Fruit fly (Drosophila melanogaster) whole organism, embryonic: ENCODE measurements around the gene CG8112.

Experiments
- Abd-B ChIP-seq: fragments of 200-800 bp; sonication (Bioruptor generic); optimal IDR thresholded peaks from 2 replicates; lab custom pipeline; 2018; ENCODE audit warnings: missing biosample characterization, mild to moderate bottlenecking, missing genetic modification characterization, moderate library complexity
- CG10979 ChIP-seq: fragments of 200-800 bp; sonication (Bioruptor generic); optimal IDR thresholded peaks from 2 replicates; lab custom pipeline; 2018; ENCODE audit warnings: missing biosample characterization, mild to moderate bottlenecking, missing genetic modification characterization, moderate library complexity
- CG1233 ChIP-seq: fragments of 200-800 bp; sonication (Bioruptor generic); optimal IDR thresholded peaks from 4 replicates; lab custom pipeline; 2018; ENCODE audit warnings: missing biosample characterization, mild to moderate bottlenecking, missing genetic modification characterization
- CG13296 ChIP-seq: fragments of 200-800 bp; sonication (Bioruptor generic); optimal IDR thresholded peaks from 3 replicates; lab custom pipeline; 2018; ENCODE audit warnings: missing biosample characterization, mild to moderate bottlenecking, missing genetic modification characterization
- CG13424 ChIP-seq: fragments of 200-800 bp; sonication (Bioruptor generic); optimal IDR thresholded peaks from 2 replicates; lab custom pipeline; 2019; ENCODE audit warnings: missing biosample characterization, mild to moderate bottlenecking, missing genetic modification characterization, moderate library complexity
- CG15073 ChIP-seq: fragments of 200-800 bp; sonication (Bioruptor generic); optimal IDR thresholded peaks from 2 replicates; lab custom pipeline; 2016; ENCODE audit warnings: missing biosample characterization, missing genetic modification characterization
- CG17361 ChIP-seq: fragments of 200-800 bp; sonication (Bioruptor generic); IDR thresholded peaks from 3 replicates; pipeline ENCODE4 v1.3.6; 2022; ENCODE audit warnings: missing biosample characterization, missing genetic modification characterization
- CG2116 ChIP-seq: fragments of 200-800 bp; sonication (Bioruptor generic); optimal IDR thresholded peaks from 3 replicates; lab custom pipeline; 2018; ENCODE audit warnings: missing biosample characterization, mild to moderate bottlenecking, missing genetic modification characterization
- CG30020 ChIP-seq: fragments of 200-800 bp; optimal IDR thresholded peaks from 2 replicates; lab custom pipeline; 2019; ENCODE audit warnings: missing biosample characterization, mild to moderate bottlenecking, missing genetic modification characterization, moderate library complexity
- CG30403 ChIP-seq: fragments of 200-800 bp; sonication (Bioruptor generic); optimal IDR thresholded peaks from 3 replicates; lab custom pipeline; 2016; ENCODE audit warnings: missing biosample characterization, missing genetic modification characterization
- CG30431 ChIP-seq: fragments of 200-800 bp; sonication (Bioruptor generic); optimal IDR thresholded peaks from 2 replicates; lab custom pipeline; 2017; ENCODE audit warnings: missing biosample characterization, missing genetic modification characterization
- CG31441 ChIP-seq: fragments of 200-800 bp; sonication (Bioruptor generic); IDR thresholded peaks from 2 replicates; pipeline ENCODE4 v1.3.6; 2022; ENCODE audit warnings: missing biosample characterization, missing genetic modification characterization
- CG6175 ChIP-seq: fragments of 200-800 bp; sonication (Bioruptor generic); IDR thresholded peaks from 3 replicates; pipeline ENCODE4 v1.3.6; 2022; ENCODE audit warnings: missing biosample characterization, missing genetic modification characterization
- CG6272 ChIP-seq: fragments of 200-800 bp; sonication (Bioruptor generic); IDR thresholded peaks from 2 replicates; pipeline ENCODE4 v1.3.6; 2022; ENCODE audit warnings: missing biosample characterization, missing genetic modification characterization
- CG6654 ChIP-seq: fragments of 200-800 bp; sonication (Bioruptor generic); optimal IDR thresholded peaks from 2 replicates; lab custom pipeline; 2017; ENCODE audit warnings: missing biosample characterization, mild to moderate bottlenecking, missing genetic modification characterization
- CG7745 ChIP-seq: fragments of 200-800 bp; sonication (Bioruptor generic); optimal IDR thresholded peaks from 2 replicates; lab custom pipeline; 2018; ENCODE audit warnings: missing biosample characterization, mild to moderate bottlenecking, missing genetic modification characterization, moderate library complexity
- CG8089 ChIP-seq: fragments of 200-800 bp; sonication (Bioruptor generic); optimal IDR thresholded peaks from 3 replicates; lab custom pipeline; 2016; ENCODE audit warnings: missing biosample characterization, missing genetic modification characterization
- Dfd ChIP-seq, 2 experiments: fragments of >200 bp; optimal IDR thresholded peaks; 2 replicates each; lab custom pipeline; 2017; ENCODE audit warnings: missing biosample characterization in 2 of 2, missing genetic modification characterization in 2 of 2
- Dll ChIP-seq: fragments of 200-800 bp; sonication (Bioruptor generic); IDR thresholded peaks from 4 replicates; pipeline ENCODE4 v1.3.6; 2022; ENCODE audit warnings: missing biosample characterization, missing genetic modification characterization; ENCODE audit not compliant: partially characterized antibody
- Doc3 ChIP-seq: fragments of 200-800 bp; sonication (Bioruptor generic); IDR thresholded peaks from 3 replicates; pipeline ENCODE4 v1.3.6; 2022; ENCODE audit warnings: missing biosample characterization, missing genetic modification characterization; ENCODE audit not compliant: partially characterized antibody
- E2f1 ChIP-seq: fragments of 200-800 bp; sonication (Bioruptor generic); IDR thresholded peaks from 2 replicates; pipeline ENCODE4 v1.3.6; 2022; ENCODE audit warnings: missing biosample characterization, missing genetic modification characterization
- HmgZ ChIP-seq: fragments of 200-800 bp; sonication (Bioruptor generic); optimal IDR thresholded peaks from 2 replicates; lab custom pipeline; 2018; ENCODE audit warnings: missing biosample characterization, mild to moderate bottlenecking, missing genetic modification characterization
- Hr51 ChIP-seq, 2 experiments: fragments of 200-800 bp; sonication (Bioruptor generic); optimal IDR thresholded peaks; 2 replicates in 1 of 2; 3 replicates in 1 of 2; lab custom pipeline; 2016 to 2018; ENCODE audit warnings: missing biosample characterization in 2 of 2, missing genetic modification characterization in 2 of 2, mild to moderate bottlenecking in 1 of 2, moderate library complexity in 1 of 2
- MBD-R2 ChIP-seq: fragments of 200-800 bp; sonication (Bioruptor generic); IDR thresholded peaks from 2 replicates; pipeline ENCODE4 v1.3.6; 2022; ENCODE audit warnings: missing biosample characterization, missing genetic modification characterization
- NK7.1 ChIP-seq: fragments of 200-800 bp; sonication (Bioruptor generic); optimal IDR thresholded peaks from 3 replicates; lab custom pipeline; 2016; ENCODE audit warnings: missing biosample characterization, missing genetic modification characterization
- NfI ChIP-seq: fragments of 200-800 bp; sonication (Bioruptor generic); optimal IDR thresholded peaks from 3 replicates; lab custom pipeline; 2018; ENCODE audit warnings: missing biosample characterization, mild to moderate bottlenecking, missing genetic modification characterization, moderate library complexity
- Oaz ChIP-seq: fragments of 200-800 bp; sonication (Bioruptor generic); IDR thresholded peaks from 2 replicates; pipeline ENCODE4 v1.3.6; 2022; ENCODE audit warnings: missing biosample characterization, missing genetic modification characterization
- Oli ChIP-seq: fragments of 200-800 bp; sonication (Bioruptor generic); optimal IDR thresholded peaks from 2 replicates; lab custom pipeline; 2018; ENCODE audit warnings: missing biosample characterization, mild to moderate bottlenecking, missing genetic modification characterization, moderate library complexity
- Poxn ChIP-seq: fragments of 200-800 bp; sonication (Bioruptor generic); IDR thresholded peaks from 2 replicates; pipeline ENCODE4 v1.3.6; 2022; ENCODE audit warnings: missing biosample characterization, missing genetic modification characterization
- Sox100B ChIP-seq: fragments of 200-800 bp; sonication (Bioruptor generic); optimal IDR thresholded peaks from 3 replicates; lab custom pipeline; 2018; ENCODE audit warnings: missing biosample characterization, mild to moderate bottlenecking, missing genetic modification characterization
- Trl ChIP-seq, 3 experiments: fragments of >200 bp in 2 of 3; fragments of 200-800 bp in 1 of 3; sonication (Bioruptor generic) in 1 of 3; optimal IDR thresholded peaks; 2 replicates in 1 of 3; 3 replicates in 2 of 3; lab custom pipeline; 2016 to 2017; ENCODE audit warnings: missing biosample characterization in 1 of 3, missing genetic modification characterization in 1 of 3
- bcd ChIP-seq: fragments of 200-800 bp; sonication (Bioruptor generic); optimal IDR thresholded peaks from 2 replicates; lab custom pipeline; 2017; ENCODE audit warnings: missing biosample characterization, mild to moderate bottlenecking, missing genetic modification characterization
- bigmax ChIP-seq: fragments of 200-800 bp; sonication (Bioruptor generic); optimal IDR thresholded peaks from 2 replicates; lab custom pipeline; 2018; ENCODE audit warnings: missing biosample characterization, mild to moderate bottlenecking, missing genetic modification characterization
- btn ChIP-seq: fragments of 200-800 bp; sonication (Bioruptor generic); optimal IDR thresholded peaks from 2 replicates; lab custom pipeline; 2016; ENCODE audit warnings: missing biosample characterization, missing genetic modification characterization
- caup ChIP-seq: fragments of 200-800 bp; sonication (Bioruptor generic); optimal IDR thresholded peaks from 3 replicates; lab custom pipeline; 2017; ENCODE audit warnings: missing biosample characterization, mild to moderate bottlenecking, missing genetic modification characterization, moderate library complexity; ENCODE audit not compliant: severe bottlenecking
- chinmo ChIP-seq: fragments of 200-800 bp; sonication (Bioruptor generic); IDR thresholded peaks from 4 replicates; pipeline ENCODE4 v1.3.6; 2022; ENCODE audit warnings: missing biosample characterization, missing genetic modification characterization; ENCODE audit not compliant: partially characterized antibody
- dysf ChIP-seq: fragments of 200-800 bp; sonication (Bioruptor generic); IDR thresholded peaks from 3 replicates; pipeline ENCODE4 v1.3.6; 2022; ENCODE audit warnings: missing biosample characterization, missing genetic modification characterization
- emc ChIP-seq: fragments of 200-800 bp; sonication (Bioruptor generic); optimal IDR thresholded peaks from 2 replicates; lab custom pipeline; 2016; ENCODE audit warnings: missing biosample characterization, missing genetic modification characterization
- ftz-f1 ChIP-seq: fragments of 200-800 bp; sonication (Bioruptor generic); optimal IDR thresholded peaks from 2 replicates; lab custom pipeline; 2016; ENCODE audit warnings: missing biosample characterization, missing genetic modification characterization
- hb ChIP-seq: fragments of 200-800 bp; sonication (Bioruptor generic); IDR thresholded peaks from 3 replicates; pipeline ENCODE4 v1.3.6; 2022; ENCODE audit warnings: missing biosample characterization, missing genetic modification characterization; ENCODE audit not compliant: partially characterized antibody
- her ChIP-seq: fragments of 200-800 bp; sonication (Bioruptor generic); optimal IDR thresholded peaks from 2 replicates; lab custom pipeline; 2016; ENCODE audit warnings: missing biosample characterization, missing genetic modification characterization
- luna ChIP-seq: fragments of 200-800 bp; sonication (Bioruptor generic); optimal IDR thresholded peaks from 2 replicates; lab custom pipeline; 2016; ENCODE audit warnings: missing biosample characterization, missing genetic modification characterization
- otp ChIP-seq: fragments of 200-800 bp; sonication (Bioruptor generic); IDR thresholded peaks from 3 replicates; pipeline ENCODE4, ENCODE4 v1.3.6; 2022; ENCODE audit warnings: missing biosample characterization, missing genetic modification characterization
- pita ChIP-seq: fragments of 200-800 bp; sonication (Bioruptor generic); optimal IDR thresholded peaks from 2 replicates; lab custom pipeline; 2017; ENCODE audit warnings: missing biosample characterization, mild to moderate bottlenecking, missing genetic modification characterization
- sc ChIP-seq, 3 experiments: fragments of >200 bp in 2 of 3; fragments of 200-800 bp in 1 of 3; sonication (Bioruptor generic) in 1 of 3; optimal IDR thresholded peaks; 2 replicates in 2 of 3; 3 replicates in 1 of 3; lab custom pipeline; 2017; ENCODE audit warnings: mild to moderate bottlenecking in 1 of 3, missing biosample characterization in 1 of 3, missing genetic modification characterization in 1 of 3, missing genetic modification reagents in 1 of 3
- schlank ChIP-seq: fragments of 200-800 bp; sonication (Bioruptor generic); optimal IDR thresholded peaks from 2 replicates; lab custom pipeline; 2018; ENCODE audit warnings: missing biosample characterization, mild to moderate bottlenecking, missing genetic modification characterization
- sob ChIP-seq: fragments of 200-800 bp; sonication (Bioruptor generic); IDR thresholded peaks from 2 replicates; pipeline ENCODE4 v1.3.6; 2022; ENCODE audit warnings: missing biosample characterization, missing genetic modification characterization
- tgo ChIP-seq: fragments of 200-800 bp; sonication (Bioruptor generic); IDR thresholded peaks from 3 replicates; pipeline ENCODE4 v1.3.6; 2022; ENCODE audit warnings: missing biosample characterization, missing genetic modification characterization
- trem ChIP-seq: fragments of 200-800 bp; optimal IDR thresholded peaks from 3 replicates; lab custom pipeline; 2019; ENCODE audit warnings: missing biosample characterization, mild to moderate bottlenecking, missing genetic modification characterization, moderate library complexity

The CG8112 gene

dm6 chr3R:8676560-8677000 lies 36.2 kb upstream of the CG8112 start, which contains the start of the genes Unc50, CG11755 and CG8043 (continued):
- TF ChIP-seq Dfd (GFP tag; optimal IDR thresholded peaks at IDR 0.05; lab: Kevin White, UChicago) (no peak), CG1233 (GFP tag; lab: Kevin White, UChicago) (peak; percentile 70), CG7745 (tag; lab: Kevin White, UChicago) (no peak), NfI (GFP tag; lab: Kevin White, UChicago) (peak; percentile 69), CG6272 (peak; percentile 83), trem (tag; lab: Kevin White, UChicago) (peak; percentile 94), Sox100B (GFP tag; lab: Kevin White, UChicago) (peak; percentile 73), Poxn (no peak), Abd-B (GFP tag; lab: Kevin White, UChicago) (peak; percentile 83), dysf (peak; percentile 86), emc (GFP tag; lab: Kevin White, UChicago) (peak; percentile 20), CG30403 (peak; percentile 90), bigmax (GFP tag; lab: Kevin White, UChicago) (no peak), CG10979 (tag; lab: Kevin White, UChicago) (peak; percentile 75), CG2116 (GFP tag; lab: Kevin White, UChicago) (peak; percentile 67), MBD-R2 (GFP tag; lab: Robert Waterston, UW) (peak; percentile 95), Hr51 (GFP tag; optimal IDR thresholded peaks at IDR 0.05; lab: Kevin White, UChicago) (peak in 1 of 2 experiments; percentile 64), caup (GFP tag; lab: Kevin White, UChicago) (peak; percentile 52), sob (GFP tag; lab: Robert Waterston, UW) (peak; percentile 81), CG8089 (GFP tag; lab: Kevin White, UChicago) (peak; percentile 47), otp (no peak), Oaz (peak; percentile 67; the same call in 1 of the 2 replicates), HmgZ (tag; lab: Kevin White, UChicago) (peak; percentile 87), CG13296 (GFP tag; lab: Kevin White, UChicago) (peak; percentile 69), Doc3 (GFP tag; lab: Robert Waterston, UW) (peak; percentile 100), hb (GFP tag; lab: Robert Waterston, UW) (peak; percentile 99), ftz-f1 (GFP tag; lab: Kevin White, UChicago) (no peak), btn (GFP tag; lab: Kevin White, UChicago) (no peak), Dll (GFP tag; lab: Robert Waterston, UW) (peak; percentile 100), her (no peak), CG30431 (GFP tag; lab: Kevin White, UChicago) (no peak), chinmo (GFP tag; lab: Robert Waterston, UW) (peak; percentile 85; the same call in 2 of the 4 replicates), CG15073 (GFP tag; lab: Kevin White, UChicago) (no peak), Oli (tag; lab: Kevin White, UChicago) (peak; percentile 64), CG6654 (GFP tag; lab: Kevin White, UChicago) (peak; percentile 10), tgo (GFP tag; lab: Robert Waterston, UW) (peak; percentile 76), Trl (optimal IDR thresholded peaks at IDR 0.05; lab: Kevin White, UChicago) (no peak), Trl (GFP tag; optimal IDR thresholded peaks at IDR 0.05; lab: Kevin White, UChicago) (peak; percentile 56), NK7.1 (GFP tag; lab: Kevin White, UChicago) (peak; percentile 25), sc (optimal IDR thresholded peaks at IDR 0.05; lab: Kevin White, UChicago) (no peak), sc (GFP tag; optimal IDR thresholded peaks at IDR 0.05; lab: Kevin White, UChicago) (peak; percentile 29), E2f1 (peak; percentile 55; the same call in 1 of the 2 replicates), schlank (tag; lab: Kevin White, UChicago) (peak; percentile 22), CG17361 (peak; percentile 88), luna (GFP tag; lab: Kevin White, UChicago) (peak; percentile 48), pita (no peak), CG6175 (GFP tag; lab: Robert Waterston, UW) (no peak), bcd (GFP tag; lab: Kevin White, UChicago) (peak; percentile 79), CG13424 (tag; lab: Kevin White, UChicago) (peak; percentile 84), CG31441 (peak; percentile 78), CG30020 (tag; lab: Kevin White, UChicago) (peak; percentile 74)
